Fruit fly (Drosophila melanogaster): ENCODE data around the gene CG15760.

CG15760 gene

DNA sequence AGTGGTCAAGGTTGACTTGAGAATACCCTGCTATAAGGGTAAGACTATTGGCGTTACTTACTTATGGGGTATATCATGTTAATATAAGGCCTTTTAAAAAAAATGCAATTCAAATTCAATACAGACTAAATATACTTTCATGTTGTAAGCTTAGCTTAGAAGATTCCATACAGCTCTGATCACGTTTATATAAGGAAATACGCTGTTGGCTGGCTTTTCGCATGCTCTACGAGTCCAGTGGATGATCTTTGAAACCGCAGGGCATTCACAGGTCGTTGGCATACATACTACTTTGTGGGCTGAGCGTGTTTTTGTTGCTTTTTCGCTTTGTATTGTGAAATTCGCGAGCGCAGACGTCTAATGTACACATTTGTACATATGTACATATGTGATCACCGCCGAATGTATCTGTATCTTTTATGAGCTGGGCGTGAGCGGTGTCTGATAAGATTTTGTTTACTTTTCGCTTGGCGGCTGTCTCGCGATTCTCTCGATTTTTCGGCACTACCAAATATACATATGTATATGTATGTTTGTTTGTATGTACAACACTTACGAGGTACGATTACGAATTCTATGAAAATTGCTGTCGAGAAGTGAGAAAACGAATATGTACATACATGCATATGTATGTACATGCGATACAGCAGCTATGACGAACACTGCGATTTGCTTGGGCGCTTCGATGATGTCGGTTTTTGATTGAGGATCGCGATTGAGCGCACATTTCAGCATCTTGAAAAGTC lies 35.1 kb upstream of the CG15760 start (continued):
- peak in 1 of 2 experiments; percentile 49 for TF ChIP-seq insv (GFP tag; optimal IDR thresholded peaks at IDR 0.05)
- TF ChIP-seq Hsf (GFP tag; optimal IDR thresholded peaks at IDR 0.05), result peak; percentile 38
- no peak for TF ChIP-seq CG8478 (optimal IDR thresholded peaks at IDR 0.05)
- TF ChIP-seq Hr3 (GFP tag; optimal IDR thresholded peaks at IDR 0.05), result peak; percentile 18
- peak; percentile 55 for TF ChIP-seq ftz-f1 (GFP tag; optimal IDR thresholded peaks at IDR 0.05)
- TF ChIP-seq crol (GFP tag; IDR thresholded peaks at IDR 0.05), result no peak
- peak; percentile 4 for TF ChIP-seq CG12744 (GFP tag; optimal IDR thresholded peaks at IDR 0.05)
- no peak for TF ChIP-seq CG2129 (GFP tag; IDR thresholded peaks at IDR 0.05; ENCODE audit: partially characterized antibody)
- no peak for TF ChIP-seq HmgD (GFP tag; optimal IDR thresholded peaks at IDR 0.05)
- TF ChIP-seq ind (GFP tag; optimal IDR thresholded peaks at IDR 0.05), result peak; percentile 8
- no peak for TF ChIP-seq CG3838 (GFP tag; optimal IDR thresholded peaks at IDR 0.05)
- no peak for TF ChIP-seq CG10654 (GFP tag; optimal IDR thresholded peaks at IDR 0.05)
- peak; percentile 39 for TF ChIP-seq Dek (tag; optimal IDR thresholded peaks at IDR 0.05)
- no peak for TF ChIP-seq NC2α (GFP tag; optimal IDR thresholded peaks at IDR 0.05)
- peak; percentile 4 for TF ChIP-seq gcm (GFP tag; optimal IDR thresholded peaks at IDR 0.05)
- TF ChIP-seq CG1603 (tag; optimal IDR thresholded peaks at IDR 0.05), result no peak
- TF ChIP-seq CG17328 (GFP tag; IDR thresholded peaks at IDR 0.05), result no peak
- TF ChIP-seq CG30020 (tag; optimal IDR thresholded peaks at IDR 0.05), result no peak
- no peak for TF ChIP-seq HLHmδ (GFP tag; optimal IDR thresholded peaks at IDR 0.05)
- TF ChIP-seq CG15601 (tag; optimal IDR thresholded peaks at IDR 0.05), result peak; percentile 35
- peak; percentile 51 for TF ChIP-seq odd (GFP tag; optimal IDR thresholded peaks at IDR 0.05)
- peak; percentile 28 for TF ChIP-seq CG15011 (GFP tag; optimal IDR thresholded peaks at IDR 0.05)
- TF ChIP-seq CG7928 (GFP tag; optimal IDR thresholded peaks at IDR 0.05), result no peak
- TF ChIP-seq NfI (GFP tag; optimal IDR thresholded peaks at IDR 0.05), result no peak
- TF ChIP-seq CG3407 (GFP tag; optimal IDR thresholded peaks at IDR 0.05), result no peak
- TF ChIP-seq CG42726 (GFP tag; IDR thresholded peaks at IDR 0.05; ENCODE audit: partially characterized antibody), result no peak
- TF ChIP-seq CG12299 (tag; optimal IDR thresholded peaks at IDR 0.05), result peak; percentile 53
- TF ChIP-seq CG34376 (GFP tag; optimal IDR thresholded peaks at IDR 0.05), result peak; percentile 90
- peak; percentile 65 for TF ChIP-seq Meics (GFP tag; optimal IDR thresholded peaks at IDR 0.05)
- TF ChIP-seq CG16779 (GFP tag; IDR thresholded peaks at IDR 0.05), result no peak
- peak; percentile 19 for TF ChIP-seq Bteb2 (GFP tag; optimal IDR thresholded peaks at IDR 0.05)
- TF ChIP-seq CTCF (GFP tag; optimal IDR thresholded peaks at IDR 0.05), result no peak
- TF ChIP-seq CG18619 (GFP tag; optimal IDR thresholded peaks at IDR 0.05), result peak; percentile 32
- 0 out of 2 replicates have a peak, but pooled peaks have one; percentile 26 for TF ChIP-seq CG43689 (GFP tag; IDR thresholded peaks at IDR 0.05)
- TF ChIP-seq Xbp1 (GFP tag; optimal IDR thresholded peaks at IDR 0.05), result no peak
- no peak for TF ChIP-seq CG9797 (GFP tag; optimal IDR thresholded peaks at IDR 0.05)
- no peak for TF ChIP-seq hth (optimal IDR thresholded peaks at IDR 0.05)
- no peak for TF ChIP-seq Ada2b (GFP tag; IDR thresholded peaks at IDR 0.05)
- no peak for TF ChIP-seq tap (tag; optimal IDR thresholded peaks at IDR 0.05)
- TF ChIP-seq sd (tag; optimal IDR thresholded peaks at IDR 0.05), result peak; percentile 42
- no peak for TF ChIP-seq dmrt11E (tag; optimal IDR thresholded peaks at IDR 0.05)
- no peak for TF ChIP-seq ara (GFP tag; IDR thresholded peaks at IDR 0.05)
- TF ChIP-seq lab (GFP tag; optimal IDR thresholded peaks at IDR 0.05), result peak; percentile 83
- no peak for TF ChIP-seq hb (GFP tag; IDR thresholded peaks at IDR 0.05; ENCODE audit: partially characterized antibody)
- no peak for TF ChIP-seq CG17186 (GFP tag; optimal IDR thresholded peaks at IDR 0.05)
- TF ChIP-seq Ravus (GFP tag; IDR thresholded peaks at IDR 0.05), result no peak
- TF ChIP-seq CG2712 (tag; optimal IDR thresholded peaks at IDR 0.05), result peak; percentile 3
- peak; percentile 68 for TF ChIP-seq CG2678 (tag; optimal IDR thresholded peaks at IDR 0.05)
- no peak for TF ChIP-seq oc (tag; optimal IDR thresholded peaks at IDR 0.05)
- TF ChIP-seq CG4328 (GFP tag; optimal IDR thresholded peaks at IDR 0.05), result peak; percentile 72
- TF ChIP-seq eyg (GFP tag; optimal IDR thresholded peaks at IDR 0.05), result no peak
